Worm (Caenorhabditis elegans) whole organism, young adult: ENCODE data around the gene str-3.

ENCODE experiments used
- B0019.2 ChIP-seq: fragments of 200-800 bp; sonication (Bioruptor generic); conservative IDR thresholded peaks from 2 replicates; pipeline ENCODE4 v1.3.6; 2022; ENCODE audit warnings: missing genetic modification reagents, missing genetic modification characterization, missing compliant biosample characterization
- B0035.1 ChIP-seq: sonication (generic microtip); optimal IDR thresholded peaks from 2 replicates; lab custom pipeline; 2016; ENCODE audit warnings: missing genetic modification characterization, mild to moderate bottlenecking, missing compliant biosample characterization, missing genotype, missing genetic modification reagents
- B0336.3 ChIP-seq: fragments of 200-800 bp; sonication (Bioruptor generic); IDR thresholded peaks from 2 replicates; pipeline ENCODE4 v1.3.6; 2022; ENCODE audit warnings: missing genetic modification characterization, missing compliant biosample characterization
- C17E4.6 ChIP-seq: fragments of 200-800 bp; sonication (Bioruptor generic); IDR thresholded peaks from 2 replicates; pipeline ENCODE4 v1.3.6; 2022; ENCODE audit warnings: missing genetic modification reagents, missing genetic modification characterization, missing compliant biosample characterization
- D2030.7 ChIP-seq: fragments of 200-800 bp; sonication (Bioruptor generic); IDR thresholded peaks from 2 replicates; pipeline ENCODE4 v1.3.6; 2022; ENCODE audit warnings: missing genetic modification reagents, missing genetic modification characterization, missing compliant biosample characterization
- F39B2.1 ChIP-seq: fragments of 200-800 bp; sonication (Bioruptor generic); IDR thresholded peaks from 2 replicates; pipeline ENCODE4 v1.3.6; 2022; ENCODE audit warnings: missing genetic modification reagents, missing genetic modification characterization, missing compliant biosample characterization
- F55B11.4 ChIP-seq: sonication (generic microtip); optimal IDR thresholded peaks from 2 replicates; lab custom pipeline; 2016; ENCODE audit warnings: missing compliant biosample characterization, missing genetic modification characterization, borderline replicate concordance; ENCODE audit not compliant: insufficient read depth
- F57C9.4 ChIP-seq: sonication (generic microtip); optimal IDR thresholded peaks from 2 replicates; lab custom pipeline; 2017; ENCODE audit warnings: mild to moderate bottlenecking, missing genetic modification characterization, missing compliant biosample characterization
- K11D2.4 ChIP-seq: fragments of 200-800 bp; sonication (Bioruptor generic); IDR thresholded peaks from 2 replicates; pipeline ENCODE4 v1.3.6; 2022; ENCODE audit warnings: missing genetic modification reagents, missing genetic modification characterization, missing compliant biosample characterization
- Y53G8AR.9 ChIP-seq: fragments of 200-800 bp; sonication (Bioruptor generic); conservative IDR thresholded peaks from 2 replicates; pipeline ENCODE4 v1.3.6; 2022; ENCODE audit warnings: missing genetic modification reagents, missing genetic modification characterization, missing compliant biosample characterization
- Y95B8A.8 ChIP-seq: fragments of 200-800 bp; sonication (Bioruptor generic); IDR thresholded peaks from 2 replicates; pipeline ENCODE4 v1.3.6; 2022; ENCODE audit warnings: missing genetic modification reagents, missing genetic modification characterization, missing compliant biosample characterization
- ZK185.1 ChIP-seq: sonication (generic microtip); optimal IDR thresholded peaks from 2 replicates; lab custom pipeline; 2016; ENCODE audit warnings: mild to moderate bottlenecking, missing genetic modification characterization, missing compliant biosample characterization; ENCODE audit not compliant: poor library complexity, severe bottlenecking
- akir-1 ChIP-seq: fragments of 200-800 bp; sonication (Bioruptor generic); optimal IDR thresholded peaks from 2 replicates; lab custom pipeline; 2018; ENCODE audit warnings: mild to moderate bottlenecking, missing genetic modification characterization, moderate library complexity, missing compliant biosample characterization
- aptf-2 ChIP-seq: fragments of 200-800 bp; sonication (Bioruptor generic); conservative IDR thresholded peaks from 2 replicates; pipeline ENCODE4 v1.3.6; 2022; ENCODE audit warnings: missing genetic modification reagents, missing genetic modification characterization, missing compliant biosample characterization
- attf-6 ChIP-seq: fragments of 200-800 bp; sonication (Bioruptor generic); IDR thresholded peaks from 2 replicates; pipeline ENCODE4 v1.3.6; 2022; ENCODE audit warnings: missing genetic modification reagents, missing genetic modification characterization, missing compliant biosample characterization
- bed-1 ChIP-seq: fragments of 200-800 bp; sonication (Bioruptor generic); IDR thresholded peaks from 2 replicates; pipeline ENCODE4 v1.3.6; 2022; ENCODE audit warnings: missing genetic modification reagents, missing genetic modification characterization, missing compliant biosample characterization
- cebp-1 ChIP-seq, 2 experiments: fragments of 200-800 bp in 1 of 2; sonication (Bioruptor generic) in 1 of 2; sonication (generic microtip) in 1 of 2; IDR thresholded peaks in 1 of 2; optimal IDR thresholded peaks in 1 of 2; 2 replicates each; pipeline versions ENCODE4 v1.3.6 to Lab custom; 2017 to 2022; ENCODE audit warnings: missing compliant biosample characterization in 2 of 2, missing genetic modification characterization in 2 of 2, mild to moderate bottlenecking in 1 of 2, missing genetic modification reagents in 1 of 2, moderate library complexity in 1 of 2
- ceh-100 ChIP-seq: fragments of 200-800 bp; sonication (Bioruptor generic); IDR thresholded peaks from 2 replicates; pipeline ENCODE4 v1.3.6; 2022; ENCODE audit warnings: missing genetic modification reagents, missing genetic modification characterization, missing compliant biosample characterization
- ceh-79 ChIP-seq: sonication (generic microtip); optimal IDR thresholded peaks from 2 replicates; lab custom pipeline; 2017; ENCODE audit warnings: mild to moderate bottlenecking, missing genetic modification characterization, missing compliant biosample characterization
- die-1 ChIP-seq: sonication (generic microtip); optimal IDR thresholded peaks from 2 replicates; lab custom pipeline; 2016; ENCODE audit warnings: missing genotype, mild to moderate bottlenecking, missing genetic modification characterization, missing compliant biosample characterization
- dpff-1 ChIP-seq: sonication (generic microtip); optimal IDR thresholded peaks from 2 replicates; lab custom pipeline; 2017; ENCODE audit warnings: mild to moderate bottlenecking, missing genetic modification characterization, missing compliant biosample characterization
- egl-18 ChIP-seq: fragments of 200-800 bp; sonication (Bioruptor generic); IDR thresholded peaks from 2 replicates; pipeline ENCODE4 v1.3.6; 2022; ENCODE audit warnings: missing genetic modification reagents, missing genetic modification characterization, missing compliant biosample characterization
- egl-44 ChIP-seq: fragments of 200-800 bp; sonication (Bioruptor generic); IDR thresholded peaks from 2 replicates; pipeline ENCODE4 v1.3.6; 2022; ENCODE audit warnings: missing genetic modification reagents, missing genetic modification characterization, missing compliant biosample characterization
- ekl-4 ChIP-seq: fragments of 200-800 bp; sonication (Bioruptor generic); IDR thresholded peaks from 2 replicates; pipeline ENCODE4 v1.3.6; 2022; ENCODE audit warnings: missing genetic modification reagents, missing genetic modification characterization, missing compliant biosample characterization
- ets-4 ChIP-seq: fragments of 200-800 bp; sonication (Bioruptor generic); optimal IDR thresholded peaks from 2 replicates; lab custom pipeline; 2018; ENCODE audit warnings: mild to moderate bottlenecking, missing genetic modification characterization, missing compliant biosample characterization
- hmg-1.2 ChIP-seq: fragments of 200-800 bp; sonication (Bioruptor generic); IDR thresholded peaks from 2 replicates; pipeline ENCODE4 v1.3.6; 2022; ENCODE audit warnings: missing genetic modification reagents, missing genetic modification characterization, missing compliant biosample characterization
- lag-1 ChIP-seq: fragments of 200-800 bp; sonication (Bioruptor generic); IDR thresholded peaks from 2 replicates; pipeline ENCODE4 v1.3.6; 2022; ENCODE audit warnings: missing genetic modification reagents, missing genetic modification characterization, missing compliant biosample characterization
- lsy-27 ChIP-seq: sonication (generic microtip); optimal IDR thresholded peaks from 2 replicates; lab custom pipeline; 2017; ENCODE audit warnings: missing genetic modification characterization, mild to moderate bottlenecking, missing compliant biosample characterization, antibody characterized with exemption, missing genotype, borderline replicate concordance; ENCODE audit not compliant: insufficient read depth
- madf-6 ChIP-seq: fragments of 200-800 bp; sonication (Bioruptor generic); IDR thresholded peaks from 2 replicates; pipeline ENCODE4 v1.3.6; 2022; ENCODE audit warnings: missing genetic modification reagents, missing genetic modification characterization, missing compliant biosample characterization
- madf-8 ChIP-seq: fragments of 200-800 bp; sonication (Bioruptor generic); conservative IDR thresholded peaks from 2 replicates; pipeline ENCODE4 v1.3.6; 2022; ENCODE audit warnings: missing genetic modification reagents, missing genetic modification characterization, missing compliant biosample characterization
- nfyb-1 ChIP-seq: fragments of 200-800 bp; sonication (Bioruptor generic); IDR thresholded peaks from 2 replicates; pipeline ENCODE4 v1.3.6; 2022; ENCODE audit warnings: missing genetic modification reagents, missing genetic modification characterization, missing compliant biosample characterization
- nhr-80 ChIP-seq: sonication (generic microtip); optimal IDR thresholded peaks from 2 replicates; lab custom pipeline; 2016; ENCODE audit warnings: missing genetic modification characterization, missing compliant biosample characterization
- pbrm-1 ChIP-seq: fragments of 200-800 bp; sonication (Bioruptor generic); IDR thresholded peaks from 2 replicates; pipeline ENCODE4 v1.3.6; 2022; ENCODE audit warnings: missing genetic modification reagents, missing genetic modification characterization, missing compliant biosample characterization
- rec-8 ChIP-seq, 2 experiments: sonication (generic microtip); optimal IDR thresholded peaks; 2 replicates each; lab custom pipeline; 2016; ENCODE audit warnings: mild to moderate bottlenecking in 2 of 2, missing genetic modification characterization in 2 of 2, missing genetic modification reagents in 2 of 2, missing genotype in 2 of 2, missing biosample characterization in 1 of 2, missing compliant biosample characterization in 1 of 2, moderate library complexity in 1 of 2
- repo-1 ChIP-seq: sonication (generic microtip); optimal IDR thresholded peaks from 2 replicates; lab custom pipeline; 2017; ENCODE audit warnings: mild to moderate bottlenecking, missing genetic modification characterization, missing compliant biosample characterization
- snpc-1.3 ChIP-seq: sonication (generic microtip); optimal IDR thresholded peaks from 2 replicates; lab custom pipeline; 2017; ENCODE audit warnings: missing genetic modification characterization, mild to moderate bottlenecking, missing compliant biosample characterization, antibody characterized with exemption, moderate library complexity, missing genotype, missing genetic modification reagents; ENCODE audit not compliant: insufficient read depth
- snpc-4 ChIP-seq, 5 experiments: fragments of 150-350 bp in 1 of 5; sonication (generic microtip) in 4 of 5; optimal IDR thresholded peaks; 2 replicates each; lab custom pipeline; 2014 to 2018; ENCODE audit warnings: missing genetic modification characterization in 5 of 5, missing biosample characterization in 3 of 5, antibody characterized with exemption in 2 of 5, mild to moderate bottlenecking in 2 of 5, missing compliant biosample characterization in 2 of 5, missing genotype in 2 of 5, moderate library complexity in 2 of 5, missing genetic modification reagents in 1 of 5
- somi-1 ChIP-seq: fragments of 200-800 bp; sonication (Bioruptor generic); optimal IDR thresholded peaks from 2 replicates; lab custom pipeline; 2018; ENCODE audit warnings: mild to moderate bottlenecking, missing genetic modification characterization, missing compliant biosample characterization
- sptf-2 ChIP-seq: fragments of 200-800 bp; sonication (Bioruptor generic); optimal IDR thresholded peaks from 2 replicates; lab custom pipeline; 2018; ENCODE audit warnings: mild to moderate bottlenecking, missing genetic modification characterization, missing compliant biosample characterization
- tlf-1 ChIP-seq: fragments of 200-800 bp; sonication (Bioruptor generic); optimal IDR thresholded peaks from 2 replicates; lab custom pipeline; 2018; ENCODE audit warnings: mild to moderate bottlenecking, missing genetic modification characterization, missing compliant biosample characterization
- unc-130 ChIP-seq: sonication (generic microtip); optimal IDR thresholded peaks from 2 replicates; lab custom pipeline; 2016; ENCODE audit warnings: missing genetic modification reagents, missing genetic modification characterization, missing compliant biosample characterization
- zim-3 ChIP-seq: sonication (generic microtip); optimal IDR thresholded peaks from 2 replicates; lab custom pipeline; 2017; ENCODE audit warnings: mild to moderate bottlenecking, missing genetic modification characterization, moderate library complexity, missing compliant biosample characterization
- ztf-18 ChIP-seq: sonication (generic microtip); optimal IDR thresholded peaks from 2 replicates; lab custom pipeline; 2016; ENCODE audit warnings: missing genotype, mild to moderate bottlenecking, missing genetic modification characterization, missing compliant biosample characterization
- ztf-26 ChIP-seq: sonication (generic microtip); optimal IDR thresholded peaks from 2 replicates; lab custom pipeline; 2017; ENCODE audit warnings: missing genetic modification characterization, missing compliant biosample characterization
- ztf-3 ChIP-seq: fragments of 200-800 bp; sonication (Bioruptor generic); optimal IDR thresholded peaks from 2 replicates; lab custom pipeline; 2018; ENCODE audit warnings: mild to moderate bottlenecking, missing genetic modification characterization, missing compliant biosample characterization

Gene str-3

DNA sequence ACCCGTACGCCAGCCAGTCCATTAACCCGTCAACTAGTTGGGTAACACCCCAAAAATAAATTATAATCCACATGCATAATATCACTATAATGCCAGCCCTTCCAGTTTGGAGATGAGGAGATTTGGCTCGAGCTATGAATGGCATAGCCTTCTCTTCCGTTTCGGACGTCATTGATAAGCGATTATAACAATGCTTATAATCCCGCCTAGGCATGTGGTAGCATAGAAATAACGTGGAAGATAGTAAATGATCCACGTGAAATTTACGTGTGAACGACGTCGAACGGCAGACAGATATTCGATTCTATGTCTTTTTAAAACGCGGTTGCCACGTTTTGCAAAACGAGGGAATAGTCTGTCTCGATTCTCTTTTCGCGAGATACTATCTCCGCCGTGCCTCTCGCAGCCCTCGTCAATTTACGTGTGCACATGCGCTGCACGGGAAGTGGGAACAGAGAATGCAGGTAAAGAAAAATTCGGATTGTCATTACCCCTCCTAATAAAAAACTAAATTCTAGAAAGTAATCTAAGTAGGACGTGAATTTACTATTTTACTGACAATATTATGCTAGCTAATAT is 48.7 kb upstream of the str-3 start (continued):
- TF ChIP-seq die-1 (tag; lab: Kevin White, UChicago) (peak; percentile 30), akir-1 (GFP tag; lab: Kevin White, UChicago) (no peak), Y95B8A.8 (GFP tag; lab: Robert Waterston, UW) (0 out of 2 replicates have a peak, but pooled peaks have one; percentile 8), ceh-100 (no peak), unc-130 (no peak), K11D2.4 (GFP tag; lab: Robert Waterston, UW) (no peak), C17E4.6 (no peak), ekl-4 (GFP tag; lab: Robert Waterston, UW) (no peak), somi-1 (GFP tag; lab: Kevin White, UChicago) (no peak), B0336.3 (GFP tag; lab: Robert Waterston, UW) (no peak), attf-6 (no peak), ztf-18 (tag; lab: Kevin White, UChicago) (no peak), F55B11.4 (tag; lab: Kevin White, UChicago) (no peak), pbrm-1 (GFP tag; lab: Robert Waterston, UW) (0 out of 2 replicates have a peak, but pooled peaks have one; percentile 46), egl-44 (GFP tag; lab: Robert Waterston, UW) (no peak), F57C9.4 (tag; lab: Kevin White, UChicago) (no peak), bed-1 (GFP tag; lab: Robert Waterston, UW) (no peak), egl-18 (GFP tag; lab: Robert Waterston, UW) (no peak), zim-3 (tag; lab: Kevin White, UChicago) (no peak), aptf-2 (GFP tag; lab: Robert Waterston, UW) (no peak), ets-4 (GFP tag; lab: Kevin White, UChicago) (no peak), lsy-27 (no peak), ZK185.1 (no peak), hmg-1.2 (GFP tag; lab: Robert Waterston, UW) (peak; percentile 35; the same call in 1 of the 2 replicates), Y53G8AR.9 (GFP tag; lab: Robert Waterston, UW) (no peak), nfyb-1 (GFP tag; lab: Robert Waterston, UW) (peak; percentile 74; the same call in 1 of the 2 replicates), ztf-3 (GFP tag; lab: Kevin White, UChicago) (peak; percentile 18), ztf-26 (tag; lab: Kevin White, UChicago) (no peak), nhr-80 (tag; lab: Kevin White, UChicago) (no peak), madf-8 (GFP tag; lab: Robert Waterston, UW) (no peak), tlf-1 (no peak), ceh-79 (tag; lab: Kevin White, UChicago) (no peak)

- no peak for TF ChIP-seq cebp-1 (GFP tag; IDR thresholded peaks at IDR 0.05; lab: Robert Waterston, UW)
- TF ChIP-seq cebp-1 (tag; optimal IDR thresholded peaks at IDR 0.05; lab: Kevin White, UChicago) = peak; percentile 35
- TF ChIP-seq F39B2.1 = peak; percentile 47; the same call in 1 of the 2 replicates
- TF ChIP-seq K11D2.4 (GFP tag; lab: Robert Waterston, UW) = no peak
- TF ChIP-seq ekl-4 (GFP tag; lab: Robert Waterston, UW) = peak; percentile 53; the same call in 1 of the 2 replicates
- no peak for TF ChIP-seq lag-1 (GFP tag; lab: Robert Waterston, UW)
- TF ChIP-seq madf-6 (GFP tag; lab: Robert Waterston, UW) = peak; percentile 66
- TF ChIP-seq snpc-1.3 (tag; lab: Kevin White, UChicago) = peak; percentile 72
- 0 out of 2 replicates have a peak, but pooled peaks have one; percentile 36 for TF ChIP-seq Y95B8A.8 (GFP tag; lab: Robert Waterston, UW)
- TF ChIP-seq ztf-18 (tag; lab: Kevin White, UChicago) = no peak
- TF ChIP-seq B0035.1 (tag; lab: Kevin White, UChicago) = peak; percentile 74
- TF ChIP-seq dpff-1 (tag; lab: Kevin White, UChicago) = peak; percentile 95
- TF ChIP-seq repo-1 = peak; percentile 78
- no peak for TF ChIP-seq snpc-4 (GFP tag; optimal IDR thresholded peaks at IDR 0.05; lab: Kevin White, UChicago)
- peak in 2 of 4 experiments; percentile 47 to 48 for TF ChIP-seq snpc-4 (tag; optimal IDR thresholded peaks at IDR 0.05; lab: Kevin White, UChicago)
- peak; percentile 19 to 39 for TF ChIP-seq rec-8 (tag; optimal IDR thresholded peaks at IDR 0.05; lab: Kevin White, UChicago)
- no peak for TF ChIP-seq sptf-2 (GFP tag; lab: Kevin White, UChicago)
- TF ChIP-seq B0019.2 = no peak
- 0 out of 2 replicates have a peak, but pooled peaks have one; percentile 19 for TF ChIP-seq D2030.7 (GFP tag; lab: Robert Waterston, UW)
Observed at ce11 chrIV:11146962-11147470, 46.8 kb upstream of the str-3 start, which contains the start of gene pigq-1. pigq-1 (minus strand) TSS chrIV:11147247.
